Fruit fly (Drosophila melanogaster): ENCODE data around the gene CG33061.

DNA sequence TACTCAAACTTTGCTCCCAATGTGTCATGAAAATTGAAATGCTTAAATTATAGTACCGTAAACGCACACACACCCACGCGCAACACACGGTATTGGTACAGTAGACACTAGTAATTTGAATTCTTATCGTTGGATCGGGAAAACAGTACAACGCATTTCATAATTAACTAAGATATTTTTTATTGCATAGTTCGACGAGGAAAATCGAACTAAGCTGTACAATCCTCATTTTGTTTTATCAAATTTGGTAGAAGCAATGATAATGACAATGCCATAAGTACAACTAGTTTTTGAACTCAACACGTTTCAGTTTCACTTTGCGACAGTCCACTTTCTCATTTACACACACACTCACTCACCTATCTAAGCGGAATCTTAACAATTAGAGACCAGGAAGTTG is 51.2 kb downstream of the CG33061 start:
- TF ChIP-seq Clk (GFP tag; optimal IDR thresholded peaks at IDR 0.05) = no peak
- peak; percentile 73 for TF ChIP-seq toe (GFP tag; optimal IDR thresholded peaks at IDR 0.05)
- peak; percentile 30 for TF ChIP-seq Mnt (GFP tag; optimal IDR thresholded peaks at IDR 0.05)
- TF ChIP-seq Hr96 (GFP tag; optimal IDR thresholded peaks at IDR 0.05) = peak; percentile 66

Data from whole organism, adult.